Worm (Caenorhabditis elegans): ENCODE data around the gene lap-2.

Gene lap-2

ce11 chrV:13043832-13044521 lies 465 bp downstream of the lap-2 start:
- TF ChIP-seq nhr-6 (tag; optimal IDR thresholded peaks at IDR 0.05) (no peak), egl-27 (tag; optimal IDR thresholded peaks at IDR 0.05) (no peak), unc-55 (GFP tag; optimal IDR thresholded peaks at IDR 0.05) (no peak), lin-11 (tag; optimal IDR thresholded peaks at IDR 0.05) (no peak), elt-1 (tag; optimal IDR thresholded peaks at IDR 0.05) (no peak), zag-1 (tag; optimal IDR thresholded peaks at IDR 0.05) (no peak), crh-2 (tag; optimal IDR thresholded peaks at IDR 0.05) (no peak), R02D3.7 (tag; optimal IDR thresholded peaks at IDR 0.05) (no peak), nhr-237 (tag; optimal IDR thresholded peaks at IDR 0.05) (no peak), skn-1 (tag; optimal IDR thresholded peaks at IDR 0.05) (no peak), nhr-129 (tag; optimal IDR thresholded peaks at IDR 0.05) (no peak), blmp-1 (tag; optimal IDR thresholded peaks at IDR 0.05; ENCODE audit: insufficient read depth) (no peak), nhr-12 (tag; optimal IDR thresholded peaks at IDR 0.05) (no peak), ama-1 (optimal IDR thresholded peaks at IDR 0.05) (no peak), nhr-11 (tag; optimal IDR thresholded peaks at IDR 0.05) (no peak), nhr-25 (tag; optimal IDR thresholded peaks at IDR 0.05) (no peak), unc-39 (tag; optimal IDR thresholded peaks at IDR 0.05) (no peak), sma-3 (GFP tag; optimal IDR thresholded peaks at IDR 0.05) (no peak), ZK546.5 (tag; optimal IDR thresholded peaks at IDR 0.05) (no peak), fos-1 (tag; optimal IDR thresholded peaks at IDR 0.05) (no peak)

- TF ChIP-seq peb-1 (tag; optimal IDR thresholded peaks at IDR 0.05) (no peak), nhr-129 (tag; optimal IDR thresholded peaks at IDR 0.05) (no peak), ztf-1 (GFP tag; conservative IDR thresholded peaks at IDR 0.05) (no peak), ama-1 (optimal IDR thresholded peaks at IDR 0.05) (no peak), dmd-4 (tag; optimal IDR thresholded peaks at IDR 0.05) (no peak), lin-11 (tag; optimal IDR thresholded peaks at IDR 0.05) (no peak), aly-2 (tag; optimal IDR thresholded peaks at IDR 0.05) (no peak), nhr-11 (tag; optimal IDR thresholded peaks at IDR 0.05) (no peak), lin-13 (GFP tag; optimal IDR thresholded peaks at IDR 0.05) (no peak), Y55F3AM.14 (GFP tag; optimal IDR thresholded peaks at IDR 0.05) (no peak), F13H6.1 (tag; optimal IDR thresholded peaks at IDR 0.05) (no peak), ztf-11 (tag; optimal IDR thresholded peaks at IDR 0.05) (no peak), lin-39 (tag; optimal IDR thresholded peaks at IDR 0.05) (no peak)
These were observed 1.5 kb downstream of the lap-2 start for ce11 chrV:13045017-13045416.

- TF ChIP-seq elt-3 (tag; optimal IDR thresholded peaks at IDR 0.05), result no peak
- no peak for TF ChIP-seq elt-1 (tag; optimal IDR thresholded peaks at IDR 0.05)
- peak; percentile 23 for TF ChIP-seq blmp-1 (tag; optimal IDR thresholded peaks at IDR 0.05; ENCODE audit: insufficient read depth)
- TF ChIP-seq sma-9 (GFP tag; optimal IDR thresholded peaks at IDR 0.05), result peak; percentile 64
- no peak for TF ChIP-seq sma-9 (tag; optimal IDR thresholded peaks at IDR 0.05)
- peak; percentile 20 for TF ChIP-seq sma-3 (GFP tag; optimal IDR thresholded peaks at IDR 0.05)
- TF ChIP-seq nhr-25 (tag; optimal IDR thresholded peaks at IDR 0.05), result peak; percentile 60
- TF ChIP-seq fos-1 (tag; optimal IDR thresholded peaks at IDR 0.05), result peak; percentile 34
- TF ChIP-seq nhr-21 (tag; optimal IDR thresholded peaks at IDR 0.05), result peak; percentile 37
These were observed 2.9 kb downstream of the lap-2 start for ce11 chrV:13046125-13047123.

- TF ChIP-seq nhr-11 (tag; optimal IDR thresholded peaks at IDR 0.05), result no peak
- peak; percentile 38 for TF ChIP-seq sma-9 (GFP tag; optimal IDR thresholded peaks at IDR 0.05)
- no peak for TF ChIP-seq sma-9 (tag; optimal IDR thresholded peaks at IDR 0.05)
- TF ChIP-seq crh-2 (tag; optimal IDR thresholded peaks at IDR 0.05), result peak; percentile 54
- TF ChIP-seq fos-1 (tag; optimal IDR thresholded peaks at IDR 0.05), result peak; percentile 26
These were observed 4.1 kb downstream of the lap-2 start, which contains the start of gene W07G4.5 for ce11 chrV:13047574-13048030. Gene W07G4.5 (plus strand): TSS chrV:13047980.

All from whole organism, L2 larva.